Worm (Caenorhabditis elegans) whole organism, L4 larva: ENCODE results near the gene ZK666.12.

ENCODE experiments used
- F44E2.7 ChIP-seq: fragments of 200-800 bp; sonication (Bioruptor generic); IDR thresholded peaks from 2 replicates; pipeline ENCODE4 v2.1.2; 2022; ENCODE audit warnings: missing genetic modification characterization, missing compliant biosample characterization
- T20F7.1 ChIP-seq: fragments of 200-800 bp; sonication (Bioruptor generic); optimal IDR thresholded peaks from 2 replicates; lab custom pipeline; 2018; ENCODE audit warnings: mild to moderate bottlenecking, missing genetic modification characterization, missing compliant biosample characterization
- Y48G9A.11 ChIP-seq: fragments of 200-800 bp; sonication (Bioruptor generic); IDR thresholded peaks from 2 replicates; pipeline ENCODE4 v1.3.6; 2022; ENCODE audit warnings: missing genetic modification reagents, missing genetic modification characterization, missing compliant biosample characterization
- Y5F2A.4 ChIP-seq: fragments of 200-800 bp; sonication (Bioruptor generic); optimal IDR thresholded peaks from 2 replicates; lab custom pipeline; 2018; ENCODE audit warnings: mild to moderate bottlenecking, missing genetic modification characterization, missing compliant biosample characterization
- ZK546.5 ChIP-seq, 2 experiments: sonication (generic microtip); optimal IDR thresholded peaks; 2 replicates each; lab custom pipeline; 2017; ENCODE audit warnings: missing biosample characterization in 2 of 2, missing genetic modification characterization in 2 of 2
- aha-1 ChIP-seq: fragments of 150-350 bp; peaks from one replicate; lab custom pipeline; 2014; ENCODE audit warnings: missing biosample characterization, missing genetic modification characterization
- ama-1 ChIP-seq: fragments of 150-350 bp; optimal IDR thresholded peaks from 2 replicates; lab custom pipeline; 2014; ENCODE audit warnings: inconsistent platforms, mixed read lengths
- arid-1 ChIP-seq: fragments of 200-800 bp; sonication (Bioruptor generic); conservative IDR thresholded peaks from 2 replicates; pipeline ENCODE4 v1.3.6; 2022; ENCODE audit warnings: missing genetic modification reagents, missing genetic modification characterization, missing compliant biosample characterization
- ceh-44 ChIP-seq: fragments of 200-800 bp; sonication (Bioruptor generic); IDR thresholded peaks from 2 replicates; pipeline ENCODE4 v1.3.6; 2022; ENCODE audit warnings: missing genetic modification reagents, missing genetic modification characterization, missing compliant biosample characterization
- ceh-62 ChIP-seq: sonication (generic microtip); optimal IDR thresholded peaks from 2 replicates; lab custom pipeline; 2017; ENCODE audit warnings: missing biosample characterization, missing genetic modification characterization
- ces-1 ChIP-seq: fragments of 150-350 bp; sonication (generic microtip); optimal IDR thresholded peaks from 4 replicates; lab custom pipeline; 2014; ENCODE audit warnings: missing biosample characterization, missing genetic modification reagents, missing genetic modification characterization
- ctbp-1 ChIP-seq: fragments of 200-800 bp; sonication (Bioruptor generic); IDR thresholded peaks from 2 replicates; pipeline ENCODE4 v1.3.6; 2022; ENCODE audit warnings: missing genetic modification reagents, missing genetic modification characterization, missing compliant biosample characterization
- daf-12 ChIP-seq: fragments of 150-350 bp; optimal IDR thresholded peaks from 2 replicates; lab custom pipeline; 2014; ENCODE audit warnings: missing biosample characterization, missing genetic modification reagents, missing genetic modification characterization
- daf-19 ChIP-seq: fragments of 200-800 bp; sonication (Bioruptor generic); conservative IDR thresholded peaks from 2 replicates; pipeline ENCODE4 v1.3.6; 2022; ENCODE audit warnings: missing genetic modification characterization, missing compliant biosample characterization
- dmd-6 ChIP-seq: fragments of 200-800 bp; sonication (Bioruptor generic); IDR thresholded peaks from 2 replicates; pipeline ENCODE4 v1.3.6; 2022; ENCODE audit warnings: missing genetic modification reagents, missing genetic modification characterization, missing compliant biosample characterization
- dmd-8 ChIP-seq: fragments of 200-800 bp; sonication (Bioruptor generic); IDR thresholded peaks from 2 replicates; pipeline ENCODE4 v1.3.6; 2022; ENCODE audit warnings: missing genetic modification characterization, missing compliant biosample characterization
- dmd-9 ChIP-seq: fragments of 200-800 bp; sonication (Bioruptor generic); IDR thresholded peaks from 2 replicates; pipeline ENCODE4 v1.3.6; 2022; ENCODE audit warnings: missing genetic modification reagents, missing genetic modification characterization, missing compliant biosample characterization
- duxl-1 ChIP-seq: sonication (generic microtip); optimal IDR thresholded peaks from 2 replicates; lab custom pipeline; 2016; ENCODE audit warnings: mild to moderate bottlenecking, missing genetic modification characterization, moderate library complexity, missing compliant biosample characterization; ENCODE audit not compliant: poor library complexity
- dve-1 ChIP-seq: sonication (generic microtip); optimal IDR thresholded peaks from 2 replicates; lab custom pipeline; 2017; ENCODE audit warnings: antibody characterized with exemption, mild to moderate bottlenecking, missing genetic modification characterization, missing compliant biosample characterization; ENCODE audit not compliant: insufficient read depth
- egl-27 ChIP-seq: sonication (generic microtip); optimal IDR thresholded peaks from 3 replicates; lab custom pipeline; 2017; ENCODE audit warnings: missing biosample characterization, missing genetic modification reagents, missing genetic modification characterization
- hlh-11 ChIP-seq: fragments of 200-800 bp; sonication (Bioruptor generic); optimal IDR thresholded peaks from 2 replicates; lab custom pipeline; 2018; ENCODE audit warnings: mild to moderate bottlenecking, missing genetic modification characterization, missing compliant biosample characterization
- hlh-30 ChIP-seq: sonication (generic microtip); optimal IDR thresholded peaks from 2 replicates; lab custom pipeline; 2017; ENCODE audit warnings: antibody characterized with exemption, mild to moderate bottlenecking, missing genetic modification characterization, missing compliant biosample characterization; ENCODE audit not compliant: insufficient read depth
- jun-1 ChIP-seq: fragments of 150-350 bp; optimal IDR thresholded peaks from 2 replicates; lab custom pipeline; 2014; ENCODE audit warnings: missing biosample characterization, missing genetic modification reagents, missing genetic modification characterization
- lin-13 ChIP-seq: fragments of 150-350 bp; optimal IDR thresholded peaks from 2 replicates; lab custom pipeline; 2014; ENCODE audit warnings: missing biosample characterization, missing genetic modification reagents, missing genetic modification characterization
- lin-39 ChIP-seq: fragments of 150-350 bp; optimal IDR thresholded peaks from 2 replicates; lab custom pipeline; 2014; ENCODE audit warnings: missing biosample characterization, missing genetic modification reagents, missing genetic modification characterization
- lsy-2 ChIP-seq, 2 experiments: fragments of 150-350 bp in 1 of 2; sonication (generic microtip) in 1 of 2; optimal IDR thresholded peaks; 2 replicates each; lab custom pipeline; 2014 to 2017; ENCODE audit warnings: missing biosample characterization in 2 of 2, missing genetic modification characterization in 2 of 2
- mdl-1 ChIP-seq, 2 experiments: fragments of 150-350 bp in 1 of 2; sonication (generic microtip) in 1 of 2; optimal IDR thresholded peaks; 2 replicates each; lab custom pipeline; 2014 to 2017; ENCODE audit warnings: missing biosample characterization in 2 of 2, missing genetic modification characterization in 2 of 2
- mdt-29 ChIP-seq: fragments of 200-800 bp; sonication (Bioruptor generic); IDR thresholded peaks from 2 replicates; pipeline ENCODE4 v1.3.6; 2022; ENCODE audit warnings: missing genetic modification reagents, missing genetic modification characterization, missing compliant biosample characterization
- mes-2 ChIP-seq: sonication (generic microtip); optimal IDR thresholded peaks from 2 replicates; lab custom pipeline; 2016; ENCODE audit warnings: missing genotype, mild to moderate bottlenecking, missing genetic modification characterization, missing compliant biosample characterization; ENCODE audit not compliant: poor library complexity, severe bottlenecking
- mxl-3 ChIP-seq: fragments of 200-800 bp; sonication (Bioruptor generic); optimal IDR thresholded peaks from 2 replicates; lab custom pipeline; 2018; ENCODE audit warnings: mild to moderate bottlenecking, missing genetic modification characterization, missing compliant biosample characterization
- nhr-11 ChIP-seq: fragments of 150-350 bp; optimal IDR thresholded peaks from 2 replicates; lab custom pipeline; 2014; ENCODE audit warnings: missing biosample characterization, missing genetic modification characterization
- nhr-28 ChIP-seq: fragments of 150-350 bp; optimal IDR thresholded peaks from 2 replicates; lab custom pipeline; 2014; ENCODE audit warnings: missing biosample characterization, missing genetic modification characterization
- nhr-42 ChIP-seq: fragments of 200-800 bp; sonication (Bioruptor generic); IDR thresholded peaks from 2 replicates; pipeline ENCODE4 v1.3.6; 2022; ENCODE audit warnings: missing genetic modification characterization, missing compliant biosample characterization
- nhr-48 ChIP-seq: sonication (generic microtip); optimal IDR thresholded peaks from 2 replicates; lab custom pipeline; 2016; ENCODE audit warnings: mild to moderate bottlenecking, missing genetic modification characterization, missing compliant biosample characterization
- pqm-1 ChIP-seq: sonication (generic microtip); optimal IDR thresholded peaks from 2 replicates; lab custom pipeline; 2017; ENCODE audit warnings: missing biosample characterization, missing genetic modification characterization
- tra-1 ChIP-seq: fragments of 200-800 bp; sonication (Bioruptor generic); IDR thresholded peaks from 2 replicates; pipeline ENCODE4 v1.3.6; 2022; ENCODE audit warnings: missing genetic modification reagents, missing genetic modification characterization, missing compliant biosample characterization
- unc-130 ChIP-seq: sonication (generic microtip); optimal IDR thresholded peaks from 2 replicates; lab custom pipeline; 2016; ENCODE audit warnings: missing genetic modification reagents, missing genetic modification characterization, missing compliant biosample characterization
- zfp-2 ChIP-seq: sonication (generic microtip); optimal IDR thresholded peaks from 2 replicates; lab custom pipeline; 2016; ENCODE audit warnings: mild to moderate bottlenecking, missing genetic modification characterization, missing compliant biosample characterization
- zfp-3 ChIP-seq: fragments of 200-800 bp; sonication (Bioruptor generic); conservative IDR thresholded peaks from 2 replicates; pipeline ENCODE4 v1.3.6; 2022; ENCODE audit warnings: missing genetic modification reagents, missing genetic modification characterization, missing compliant biosample characterization

Gene ZK666.12

ce11 chrII:10516375-10516774, 20.4 kb downstream of the ZK666.12 start:
- TF ChIP-seq nhr-42 (GFP tag; lab: Robert Waterston, UW), result no peak
- TF ChIP-seq nhr-28 (tag; lab: Kevin White, UChicago), result peak; percentile 40
- peak; percentile 4 for TF ChIP-seq nhr-11 (tag; lab: Kevin White, UChicago)
- TF ChIP-seq dmd-9 (GFP tag; lab: Robert Waterston, UW), result no peak
- TF ChIP-seq tra-1, result peak; percentile 38; the same call in 1 of the 2 replicates
- no peak for TF ChIP-seq mes-2 (tag; lab: Kevin White, UChicago)
- TF ChIP-seq egl-27 (tag; lab: Kevin White, UChicago), result no peak
- TF ChIP-seq mxl-3 (GFP tag; lab: Kevin White, UChicago), result peak; percentile 27
- no peak for TF ChIP-seq F44E2.7 (GFP tag; lab: Robert Waterston, UW)
- TF ChIP-seq hlh-11 (tag; lab: Kevin White, UChicago), result peak; percentile 20
- TF ChIP-seq daf-12 (tag; lab: Kevin White, UChicago), result no peak
- peak; percentile 31 for TF ChIP-seq hlh-30
- TF ChIP-seq mdl-1 (tag; optimal IDR thresholded peaks at IDR 0.05; lab: Kevin White, UChicago), result peak in 1 of 2 experiments; percentile 28
- TF ChIP-seq Y48G9A.11, result no peak
- peak; percentile 6 for TF ChIP-seq dve-1 (tag; lab: Kevin White, UChicago)

ce11 chrII:10519017-10519416, 23.0 kb downstream of the ZK666.12 start, which contains the start of gene F59B10.4:
F59B10.4 (minus strand) TSS chrII:10519117.
- no peak for TF ChIP-seq hlh-30
- no peak for TF ChIP-seq mdt-29
- TF ChIP-seq lin-39 (tag; lab: Kevin White, UChicago), result no peak
- TF ChIP-seq Y5F2A.4 (GFP tag; lab: Kevin White, UChicago), result no peak
- TF ChIP-seq arid-1 (GFP tag; lab: Robert Waterston, UW), result no peak
- TF ChIP-seq dmd-6, result 0 out of 2 replicates have a peak, but pooled peaks have one; percentile 8

ce11 chrII:10519863-10520262, 23.9 kb downstream of the ZK666.12 start:
- no peak for TF ChIP-seq ceh-44 (GFP tag; lab: Robert Waterston, UW)
- peak; percentile 80 for TF ChIP-seq aha-1
- TF ChIP-seq zfp-2 (tag; lab: Kevin White, UChicago), result no peak
- TF ChIP-seq, all 104 proteins: peak for 1

ce11 chrII:10523031-10523430, 27.0 kb downstream of the ZK666.12 start:
- TF ChIP-seq ZK546.5 (tag; optimal IDR thresholded peaks at IDR 0.05; lab: Kevin White, UChicago) (no peak), nhr-42 (GFP tag; lab: Robert Waterston, UW) (no peak), lin-13 (GFP tag; lab: Kevin White, UChicago) (no peak), mes-2 (tag; lab: Kevin White, UChicago) (no peak), aha-1 (no peak), duxl-1 (tag; lab: Kevin White, UChicago) (no peak), lsy-2 (tag; optimal IDR thresholded peaks at IDR 0.05; lab: Kevin White, UChicago) (no peak), nhr-48 (tag; lab: Kevin White, UChicago) (no peak), T20F7.1 (GFP tag; lab: Kevin White, UChicago) (no peak), jun-1 (tag; lab: Kevin White, UChicago) (no peak), pqm-1 (tag; lab: Kevin White, UChicago) (no peak), unc-130 (no peak), ama-1 (lab: Kevin White, UChicago) (no peak), arid-1 (GFP tag; lab: Robert Waterston, UW) (no peak)
- TF ChIP-seq, all 104 proteins: peak for 0

ce11 chrII:10523583-10523982, 27.6 kb downstream of the ZK666.12 start, which contains the start of gene F59B10.5:
F59B10.5 (minus strand) TSS chrII:10523683.
- TF ChIP-seq zfp-3 (GFP tag; lab: Robert Waterston, UW) (no peak), daf-19 (GFP tag; lab: Robert Waterston, UW) (no peak), nhr-28 (tag; lab: Kevin White, UChicago) (no peak), ctbp-1 (GFP tag; lab: Robert Waterston, UW) (no peak), dmd-8 (GFP tag; lab: Robert Waterston, UW) (no peak), lsy-2 (tag; optimal IDR thresholded peaks at IDR 0.05; lab: Kevin White, UChicago) (no peak), ceh-62 (tag; lab: Kevin White, UChicago) (no peak), lin-39 (tag; lab: Kevin White, UChicago) (no peak), jun-1 (tag; lab: Kevin White, UChicago) (no peak), unc-130 (no peak), ZK546.5 (tag; optimal IDR thresholded peaks at IDR 0.05; lab: Kevin White, UChicago) (no peak), ces-1 (GFP tag; lab: Kevin White, UChicago) (no peak), aha-1 (no peak), tra-1 (no peak)
